Fruit fly (Drosophila melanogaster): ENCODE data around the gene dpr2.

DNA sequence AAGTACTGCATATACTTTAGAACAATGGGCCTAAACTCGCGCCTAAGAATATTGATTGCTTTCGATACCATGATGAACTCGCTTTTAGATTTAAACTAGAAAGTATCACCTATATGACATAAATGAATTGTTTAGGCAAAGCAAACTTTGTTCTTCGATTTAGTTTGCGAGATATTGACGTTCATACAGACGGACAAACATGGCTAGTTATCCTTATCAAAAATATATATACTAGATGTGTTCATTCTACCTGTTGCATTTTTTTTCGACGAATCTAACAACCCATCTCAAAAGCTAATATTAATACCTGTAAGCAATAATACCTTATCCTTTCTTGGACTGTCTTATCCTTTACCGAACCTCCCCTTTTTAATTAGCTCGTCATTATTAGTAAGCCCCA is 62.3 kb downstream of the dpr2 start, which contains the start of gene CG14070:
- no peak for TF ChIP-seq cnc (optimal IDR thresholded peaks at IDR 0.05)
- no peak for TF ChIP-seq Hr96 (GFP tag; optimal IDR thresholded peaks at IDR 0.05)
- no peak for TF ChIP-seq pad (GFP tag; optimal IDR thresholded peaks at IDR 0.05)
- TF ChIP-seq CG7045 (GFP tag; optimal IDR thresholded peaks at IDR 0.05), result no peak
- TF ChIP-seq kay (GFP tag; ENCODE audit: borderline replicate concordance), result no peak
- TF ChIP-seq ovo (GFP tag; optimal IDR thresholded peaks at IDR 0.05), result no peak
- no peak for TF ChIP-seq CG7101 (tag; optimal IDR thresholded peaks at IDR 0.05)
- no peak for TF ChIP-seq CG1620 (GFP tag; optimal IDR thresholded peaks at IDR 0.05)
- no peak for TF ChIP-seq tj (GFP tag; optimal IDR thresholded peaks at IDR 0.05)
- no peak for TF ChIP-seq bab1 (GFP tag; optimal IDR thresholded peaks at IDR 0.05)
- no peak for TF ChIP-seq CG11617 (GFP tag; optimal IDR thresholded peaks at IDR 0.05)
- no peak for TF ChIP-seq Crg-1 (GFP tag; optimal IDR thresholded peaks at IDR 0.05)
- no peak for TF ChIP-seq cic (GFP tag; optimal IDR thresholded peaks at IDR 0.05)

All from whole organism, adult.